Worm (Caenorhabditis elegans) whole organism, L3 larva: ENCODE results near the gene ins-15.

Experiments
- R02D3.7 ChIP-seq: fragments of 150-350 bp; optimal IDR thresholded peaks from 2 replicates; lab custom pipeline; 2014; ENCODE audit warnings: missing biosample characterization, missing genetic modification characterization
- ZK546.5 ChIP-seq: sonication (generic microtip); optimal IDR thresholded peaks from 2 replicates; lab custom pipeline; 2017; ENCODE audit warnings: missing biosample characterization, missing genetic modification characterization
- ama-1 ChIP-seq: fragments of 150-350 bp; optimal IDR thresholded peaks from 2 replicates; lab custom pipeline; 2018
- ceh-16 ChIP-seq: sonication (generic microtip); optimal IDR thresholded peaks from 2 replicates; lab custom pipeline; 2017; ENCODE audit warnings: missing biosample characterization, missing genetic modification characterization
- ceh-82 ChIP-seq: fragments of 150-350 bp; optimal IDR thresholded peaks from 2 replicates; lab custom pipeline; 2014; ENCODE audit warnings: missing biosample characterization, missing genetic modification characterization
- daf-12 ChIP-seq: fragments of 150-350 bp; optimal IDR thresholded peaks from 2 replicates; lab custom pipeline; 2014; ENCODE audit warnings: missing biosample characterization, missing genetic modification reagents, missing genetic modification characterization
- egl-27 ChIP-seq: sonication (generic microtip); optimal IDR thresholded peaks from 4 replicates; lab custom pipeline; 2017; ENCODE audit warnings: missing biosample characterization, missing genetic modification reagents, missing genetic modification characterization
- egl-5 ChIP-seq: fragments of 150-350 bp; optimal IDR thresholded peaks from 2 replicates; lab custom pipeline; 2017; ENCODE audit warnings: missing biosample characterization, missing genetic modification reagents, missing genetic modification characterization, inconsistent platforms
- elt-1 ChIP-seq: fragments of 150-350 bp; optimal IDR thresholded peaks from 2 replicates; lab custom pipeline; 2014; ENCODE audit warnings: missing biosample characterization, missing genetic modification characterization
- elt-2 ChIP-seq: sonication (generic microtip); optimal IDR thresholded peaks from 2 replicates; lab custom pipeline; 2016; ENCODE audit warnings: missing genetic modification reagents, mild to moderate bottlenecking, missing genetic modification characterization, missing compliant biosample characterization
- elt-3 ChIP-seq, 3 experiments: fragments of 150-350 bp in 1 of 3; sonication (generic microtip) in 2 of 3; optimal IDR thresholded peaks; 2 replicates in 2 of 3; 4 replicates in 1 of 3; lab custom pipeline; 2014 to 2017; ENCODE audit warnings: missing biosample characterization in 3 of 3, missing genetic modification characterization in 3 of 3
- fkh-2 ChIP-seq: fragments of 150-350 bp; optimal IDR thresholded peaks from 2 replicates; lab custom pipeline; 2014; ENCODE audit warnings: missing biosample characterization, missing genetic modification reagents, missing genetic modification characterization
- fos-1 ChIP-seq: fragments of 150-350 bp; optimal IDR thresholded peaks from 2 replicates; lab custom pipeline; 2014; ENCODE audit warnings: missing biosample characterization, missing genetic modification characterization
- hmg-11 ChIP-seq: sonication (generic microtip); optimal IDR thresholded peaks from 2 replicates; lab custom pipeline; 2016; ENCODE audit warnings: missing genetic modification characterization, missing compliant biosample characterization
- lin-15B ChIP-seq: fragments of 150-350 bp; optimal IDR thresholded peaks from 2 replicates; lab custom pipeline; 2014; ENCODE audit warnings: missing biosample characterization, missing genetic modification characterization
- lin-39 ChIP-seq: fragments of 150-350 bp; optimal IDR thresholded peaks from 2 replicates; lab custom pipeline; 2018; ENCODE audit warnings: missing biosample characterization, missing genetic modification reagents, missing genetic modification characterization
- lsy-12 ChIP-seq: sonication (generic microtip); optimal IDR thresholded peaks from 2 replicates; lab custom pipeline; 2016; ENCODE audit warnings: mild to moderate bottlenecking, missing genetic modification characterization, missing compliant biosample characterization
- mdl-1 ChIP-seq: fragments of 150-350 bp; optimal IDR thresholded peaks from 2 replicates; lab custom pipeline; 2014; ENCODE audit warnings: missing biosample characterization, missing genetic modification characterization
- nfya-1 ChIP-seq: sonication (generic microtip); optimal IDR thresholded peaks from 2 replicates; lab custom pipeline; 2017; ENCODE audit warnings: missing genetic modification characterization, mild to moderate bottlenecking, missing compliant biosample characterization, antibody characterized with exemption, moderate library complexity; ENCODE audit not compliant: insufficient read depth
- nhr-11 ChIP-seq: fragments of 150-350 bp; optimal IDR thresholded peaks from 2 replicates; lab custom pipeline; 2014; ENCODE audit warnings: missing biosample characterization, missing genetic modification characterization
- nhr-12 ChIP-seq: fragments of 150-350 bp; optimal IDR thresholded peaks from 2 replicates; lab custom pipeline; 2014; ENCODE audit warnings: missing biosample characterization, missing genetic modification characterization
- nhr-23 ChIP-seq: fragments of 150-350 bp; optimal IDR thresholded peaks from 2 replicates; lab custom pipeline; 2014; ENCODE audit warnings: missing biosample characterization, missing genetic modification reagents, missing genetic modification characterization
- nhr-28 ChIP-seq: fragments of 150-350 bp; optimal IDR thresholded peaks from 2 replicates; lab custom pipeline; 2014; ENCODE audit warnings: missing biosample characterization, missing genetic modification characterization
- nhr-67 ChIP-seq: fragments of 150-350 bp; optimal IDR thresholded peaks from 2 replicates; lab custom pipeline; 2014; ENCODE audit warnings: missing biosample characterization, missing genetic modification characterization
- nhr-76 ChIP-seq: fragments of 150-350 bp; sonication (generic microtip); optimal IDR thresholded peaks from 5 replicates; lab custom pipeline; 2014; ENCODE audit warnings: missing biosample characterization, missing genetic modification characterization
- nhr-77 ChIP-seq: fragments of 150-350 bp; optimal IDR thresholded peaks from 2 replicates; lab custom pipeline; 2014; ENCODE audit warnings: missing biosample characterization, missing genetic modification characterization
- pha-4 ChIP-seq: fragments of 150-350 bp; optimal IDR thresholded peaks from 2 replicates; lab custom pipeline; 2014; ENCODE audit warnings: missing biosample characterization, missing genetic modification reagents, missing genetic modification characterization
- pqm-1 ChIP-seq: fragments of 150-350 bp; optimal IDR thresholded peaks from 2 replicates; lab custom pipeline; 2017; ENCODE audit warnings: missing biosample characterization, missing genetic modification characterization, inconsistent platforms
- sea-2 ChIP-seq: fragments of 150-350 bp; sonication (generic microtip); optimal IDR thresholded peaks from 4 replicates; lab custom pipeline; 2014; ENCODE audit warnings: missing biosample characterization, missing genetic modification reagents, missing genetic modification characterization
- skn-1 ChIP-seq: fragments of 150-350 bp; optimal IDR thresholded peaks from 2 replicates; lab custom pipeline; 2014; ENCODE audit warnings: missing biosample characterization, missing genetic modification characterization
- tbx-2 ChIP-seq: sonication (generic microtip); optimal IDR thresholded peaks from 2 replicates; lab custom pipeline; 2016; ENCODE audit warnings: mild to moderate bottlenecking, missing genetic modification characterization, missing compliant biosample characterization
- unc-39 ChIP-seq: sonication (generic microtip); optimal IDR thresholded peaks from 4 replicates; lab custom pipeline; 2017; ENCODE audit warnings: missing biosample characterization, missing genetic modification characterization
- zag-1 ChIP-seq: fragments of 150-350 bp; optimal IDR thresholded peaks from 2 replicates; lab custom pipeline; 2014; ENCODE audit warnings: missing biosample characterization, missing genetic modification characterization
- ztf-11 ChIP-seq: fragments of 150-350 bp; optimal IDR thresholded peaks from 2 replicates; lab custom pipeline; 2014; ENCODE audit warnings: missing biosample characterization, missing genetic modification characterization
- ztf-4 ChIP-seq: fragments of 150-350 bp; optimal IDR thresholded peaks from 2 replicates; lab custom pipeline; 2014; ENCODE audit warnings: missing biosample characterization, missing genetic modification characterization

ins-15 gene

DNA sequence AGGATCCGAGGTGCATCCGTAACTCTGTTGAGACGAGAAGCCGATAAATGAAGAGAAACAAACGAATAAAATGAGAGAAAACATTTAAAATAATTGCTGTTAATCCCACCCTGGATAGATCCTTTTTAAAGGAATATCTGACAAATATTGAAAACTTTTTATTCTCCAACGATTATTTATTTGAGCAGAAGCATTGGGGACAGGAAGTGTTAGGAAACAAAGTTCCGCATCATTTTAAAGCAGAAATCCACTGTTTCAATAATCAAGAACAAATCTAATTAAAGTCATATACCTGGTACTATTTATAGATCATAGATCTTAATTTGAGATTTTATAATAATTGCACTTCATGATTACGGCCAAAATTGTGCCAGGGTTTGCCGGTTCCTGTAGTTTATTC, 6.4 kb upstream of the ins-15 start, which contains the start of gene F41G3.20:
Gene F41G3.20, minus strand, starts transcription at position 101 of the 400 bp plus-strand sequence.
- TF ChIP-seq elt-2 (tag; lab: Kevin White, UChicago) (no peak), nhr-23 (tag; lab: Kevin White, UChicago) (no peak), nfya-1 (tag; lab: Kevin White, UChicago) (no peak), tbx-2 (tag; lab: Kevin White, UChicago) (no peak), elt-3 (tag; optimal IDR thresholded peaks at IDR 0.05; lab: Kevin White, UChicago) (no peak), nhr-12 (tag; lab: Kevin White, UChicago) (no peak), daf-12 (tag; lab: Kevin White, UChicago) (no peak), nhr-67 (tag; lab: Kevin White, UChicago) (no peak), fkh-2 (tag; lab: Kevin White, UChicago) (no peak), nhr-11 (tag; lab: Kevin White, UChicago) (no peak), ZK546.5 (tag; lab: Kevin White, UChicago) (no peak), pqm-1 (no peak), egl-27 (tag; lab: Kevin White, UChicago) (no peak)
- TF ChIP-seq, all 47 proteins: peak for 0

DNA sequence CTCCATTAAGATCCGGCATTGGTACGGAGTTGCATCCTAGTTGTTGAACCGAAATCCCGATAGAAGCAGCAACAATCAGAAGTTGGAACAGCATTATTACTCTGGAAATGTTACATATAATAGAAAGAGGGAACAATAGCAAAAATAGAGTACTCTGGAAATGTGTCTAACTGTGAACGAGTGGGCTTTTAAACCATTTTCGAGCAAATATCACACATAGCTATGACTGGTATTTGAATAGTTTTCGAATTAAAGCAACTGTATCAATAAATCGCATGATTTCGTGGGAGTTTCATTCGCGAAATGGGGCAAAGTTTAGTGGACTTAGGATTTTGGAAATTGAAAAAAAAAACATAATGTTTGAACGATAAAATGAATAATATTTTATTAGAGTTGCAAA, 4.9 kb upstream of the ins-15 start, which contains the start of gene F41G3.10:
Gene F41G3.10, minus strand, starts transcription at position 101 of the 400 bp plus-strand sequence.
- TF ChIP-seq nhr-77 (no peak), zag-1 (tag; lab: Kevin White, UChicago) (no peak), nhr-28 (tag; lab: Kevin White, UChicago) (no peak), skn-1 (no peak), pha-4 (no peak), nhr-12 (tag; lab: Kevin White, UChicago) (no peak), fkh-2 (tag; lab: Kevin White, UChicago) (no peak), ceh-82 (no peak), sea-2 (GFP tag; lab: Kevin White, UChicago) (no peak), fos-1 (tag; lab: Kevin White, UChicago) (no peak), ztf-4 (no peak)

DNA sequence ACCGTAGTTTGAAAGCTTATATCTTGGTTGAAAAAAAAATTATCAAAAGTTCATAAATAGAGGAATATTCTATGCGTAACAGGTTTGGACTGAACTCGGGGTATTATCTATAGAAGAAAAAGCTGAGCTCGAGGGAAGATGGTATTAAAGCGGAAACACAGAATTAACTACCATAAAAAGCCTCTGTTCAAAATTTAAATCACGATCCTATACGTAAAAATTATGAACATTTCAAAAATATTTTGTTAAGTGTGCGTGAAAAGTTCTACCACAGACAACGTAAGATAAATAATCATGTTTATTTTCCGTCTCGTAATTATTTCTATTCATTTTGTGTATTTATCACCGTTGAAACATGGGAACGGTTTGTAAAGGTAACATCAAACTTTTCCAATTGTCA, 1.9 kb upstream of the ins-15 start, which contains the start of gene F41G3.5:
Gene F41G3.5, plus strand, starts transcription at position 301 of the 400 bp plus-strand sequence.
- TF ChIP-seq egl-5 (no peak), R02D3.7 (tag; lab: Kevin White, UChicago) (no peak), tbx-2 (tag; lab: Kevin White, UChicago) (no peak), fos-1 (tag; lab: Kevin White, UChicago) (no peak), hmg-11 (tag; lab: Kevin White, UChicago) (no peak), pqm-1 (no peak), ceh-16 (tag; lab: Kevin White, UChicago) (no peak), skn-1 (no peak), nhr-67 (tag; lab: Kevin White, UChicago) (no peak), elt-1 (tag; lab: Kevin White, UChicago) (no peak), ama-1 (lab: Kevin White, UChicago) (no peak), ZK546.5 (tag; lab: Kevin White, UChicago) (no peak)

DNA sequence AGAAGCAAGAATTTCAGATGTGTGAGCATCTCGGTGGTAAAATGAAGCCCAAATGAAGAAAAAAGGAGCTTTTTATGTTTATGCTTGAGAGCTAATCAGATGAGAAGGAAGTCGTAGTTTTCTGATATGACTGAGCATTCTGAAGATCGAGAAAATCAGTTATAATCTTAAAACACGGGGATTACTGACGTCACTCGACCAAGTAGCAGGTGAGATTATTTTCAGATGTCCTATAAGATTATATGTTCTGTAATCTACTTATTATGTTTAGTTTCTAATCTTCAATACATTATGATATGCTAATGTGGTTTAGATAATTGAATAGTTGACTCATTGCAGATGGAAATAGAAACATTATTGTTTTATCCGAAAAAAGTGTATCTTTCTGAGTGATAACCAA, 1.2 kb upstream of the ins-15 start, which contains the start of gene ins-14:
Gene ins-14, minus strand, starts transcription at position 32 of the 400 bp plus-strand sequence.
- TF ChIP-seq ztf-11 (tag; lab: Kevin White, UChicago) (no peak), ama-1 (lab: Kevin White, UChicago) (no peak)

ce11 chrII:6742614-6743013, 1.9 kb downstream of the ins-15 start, which contains the start of gene F41G3.6:
Gene F41G3.6 (plus strand): TSS chrII:6742914.
- TF ChIP-seq mdl-1 (no peak), tbx-2 (tag; lab: Kevin White, UChicago) (no peak), nhr-12 (tag; lab: Kevin White, UChicago) (no peak), lsy-12 (no peak), pqm-1 (no peak), skn-1 (no peak), nhr-28 (tag; lab: Kevin White, UChicago) (no peak), egl-27 (tag; lab: Kevin White, UChicago) (no peak), nhr-76 (no peak), nfya-1 (tag; lab: Kevin White, UChicago) (no peak), unc-39 (tag; lab: Kevin White, UChicago) (no peak), zag-1 (tag; lab: Kevin White, UChicago) (no peak), lin-39 (tag; lab: Kevin White, UChicago) (no peak), lin-15B (no peak)
- TF ChIP-seq, all 47 proteins: peak for 0
